Worm (Caenorhabditis elegans): ENCODE measurements around the gene ocam-1.

ocam-1 gene

DNA sequence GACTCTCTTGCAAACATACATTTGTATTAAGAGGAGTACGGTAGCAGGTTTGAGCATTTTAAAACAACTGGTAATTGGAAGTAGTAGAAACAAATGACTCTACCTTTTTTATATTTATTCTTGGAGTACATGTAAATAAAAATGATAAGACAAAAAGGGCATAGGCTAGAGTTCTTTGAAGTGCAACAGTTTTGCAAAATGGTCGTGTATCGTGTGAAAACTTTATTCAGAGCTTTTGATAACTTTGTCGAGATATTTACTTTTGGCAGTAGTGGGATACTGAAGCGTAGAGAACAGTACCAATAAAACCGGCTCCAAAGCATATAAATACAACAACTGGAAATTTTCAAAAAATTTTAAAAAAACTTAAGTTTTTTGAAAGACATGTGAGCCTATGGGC lies 899 bp downstream of the ocam-1 start, which contains the start of gene cest-1.1:
TSS of gene cest-1.1 (minus strand) at position 101 of the 400 bp plus-strand sequence.
- TF ChIP-seq pha-4 (tag; optimal IDR thresholded peaks at IDR 0.05) (no peak), nhr-2 (tag; optimal IDR thresholded peaks at IDR 0.05) (no peak), drap-1 (GFP tag; optimal IDR thresholded peaks at IDR 0.05) (no peak), flh-1 (GFP tag; optimal IDR thresholded peaks at IDR 0.05) (no peak), ztf-11 (tag; optimal IDR thresholded peaks at IDR 0.05) (no peak), bed-3 (GFP tag; optimal IDR thresholded peaks at IDR 0.05) (no peak), elt-3 (tag; optimal IDR thresholded peaks at IDR 0.05) (no peak), nhr-12 (tag; optimal IDR thresholded peaks at IDR 0.05) (no peak), ceh-43 (GFP tag; optimal IDR thresholded peaks at IDR 0.05) (no peak), mep-1 (tag; optimal IDR thresholded peaks at IDR 0.05) (no peak), tbx-8 (GFP tag; optimal IDR thresholded peaks at IDR 0.05) (no peak), nhr-76 (tag; optimal IDR thresholded peaks at IDR 0.05) (no peak), mab-5 (tag; optimal IDR thresholded peaks at IDR 0.05) (no peak), snpc-4 (tag; optimal IDR thresholded peaks at IDR 0.05) (no peak), hlh-1 (tag; optimal IDR thresholded peaks at IDR 0.05) (no peak)

DNA sequence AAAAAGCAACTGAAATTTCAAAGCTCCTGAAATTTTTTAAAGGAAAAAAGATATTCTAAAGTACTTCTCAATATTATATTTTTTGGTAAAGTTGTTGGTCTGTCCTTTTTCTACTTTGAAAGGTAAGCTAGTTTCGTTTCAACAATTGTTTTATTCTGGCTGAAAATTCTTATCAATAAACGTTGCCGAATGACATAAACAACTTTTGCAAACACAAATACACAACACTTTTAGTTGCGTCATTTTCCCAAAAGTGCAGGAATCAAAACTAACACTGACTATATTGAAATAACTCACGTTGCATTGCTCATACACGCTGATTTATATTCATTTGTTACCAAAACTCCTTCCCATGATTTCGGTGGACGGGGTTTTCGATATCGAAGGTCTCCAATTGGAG lies 1.8 kb downstream of the ocam-1 start:
- TF ChIP-seq mls-2 (tag; optimal IDR thresholded peaks at IDR 0.05) (no peak), lin-13 (tag; optimal IDR thresholded peaks at IDR 0.05) (no peak), ces-1 (GFP tag; optimal IDR thresholded peaks at IDR 0.05) (no peak), hlh-1 (tag; optimal IDR thresholded peaks at IDR 0.05) (no peak), ham-2 (GFP tag; optimal IDR thresholded peaks at IDR 0.05) (no peak), elt-3 (tag; optimal IDR thresholded peaks at IDR 0.05) (no peak), zip-8 (tag; optimal IDR thresholded peaks at IDR 0.05) (no peak), nhr-2 (tag; optimal IDR thresholded peaks at IDR 0.05) (no peak), ceh-39 (tag; optimal IDR thresholded peaks at IDR 0.05) (no peak), mep-1 (tag; optimal IDR thresholded peaks at IDR 0.05) (no peak), M03D4.4 (tag; optimal IDR thresholded peaks at IDR 0.05) (no peak), sptf-1 (tag; optimal IDR thresholded peaks at IDR 0.05) (no peak), nhr-12 (tag; optimal IDR thresholded peaks at IDR 0.05) (no peak), nhr-76 (tag; optimal IDR thresholded peaks at IDR 0.05) (no peak), cnd-1 (tag; optimal IDR thresholded peaks at IDR 0.05) (no peak), pha-4 (tag; optimal IDR thresholded peaks at IDR 0.05) (no peak), nhr-237 (tag; optimal IDR thresholded peaks at IDR 0.05) (no peak)

DNA sequence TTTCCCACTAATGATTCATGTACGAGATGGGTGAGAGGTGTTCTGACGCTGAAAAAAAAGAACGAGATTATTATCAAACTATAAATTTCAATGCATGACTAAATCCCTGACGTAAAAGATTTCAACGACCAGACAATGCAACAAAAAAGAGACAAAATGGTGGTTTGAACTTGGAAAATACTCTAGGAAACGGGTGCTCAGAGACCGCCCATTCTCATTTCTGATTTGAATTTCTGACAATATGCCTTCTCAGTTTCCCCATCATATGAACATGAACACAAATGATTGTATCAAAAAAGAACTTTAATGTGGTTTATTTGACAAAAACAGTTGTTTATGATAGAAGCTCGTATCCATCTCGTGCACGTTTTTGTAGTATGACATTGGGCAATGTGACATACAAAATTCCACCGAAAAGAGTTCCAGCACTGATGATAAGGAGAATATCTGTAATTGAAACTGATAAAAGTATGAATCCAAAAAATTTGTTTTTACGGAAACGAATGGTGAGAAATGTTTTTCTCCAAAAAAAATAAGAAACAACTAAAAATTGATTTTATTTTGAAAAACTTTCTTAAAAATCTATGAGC lies 4.5 kb downstream of the ocam-1 start, which contains the start of gene srd-26:
TSS of gene srd-26 (minus strand) at position 51 of the 590 bp plus-strand sequence.
- TF ChIP-seq ztf-11 (tag; optimal IDR thresholded peaks at IDR 0.05): no peak
- no peak for TF ChIP-seq M03D4.4 (tag; optimal IDR thresholded peaks at IDR 0.05)
- TF ChIP-seq hlh-1 (tag; optimal IDR thresholded peaks at IDR 0.05): no peak

DNA sequence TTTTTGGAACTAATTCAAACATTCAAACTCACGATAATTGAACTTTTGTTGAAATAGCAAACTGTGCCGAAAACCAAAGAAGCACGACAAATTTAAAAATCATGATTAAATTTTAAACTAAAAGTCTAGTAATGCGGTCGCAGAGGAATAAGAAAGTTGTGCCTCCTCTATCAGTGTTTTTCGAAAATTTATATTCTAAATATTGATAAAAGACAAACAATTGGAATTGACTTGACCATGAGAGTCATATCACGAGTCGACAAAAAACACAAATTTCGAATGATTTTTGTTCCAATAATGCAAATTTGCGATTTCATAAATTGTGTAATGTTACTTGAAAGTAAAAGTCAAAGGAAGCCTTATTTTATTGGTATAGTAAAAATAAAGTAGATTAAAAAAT lies 6.8 kb downstream of the ocam-1 start, which contains the start of gene cest-1.2:
TSS of gene cest-1.2 (minus strand) at position 165 of the 400 bp plus-strand sequence.
- TF ChIP-seq mep-1 (tag; optimal IDR thresholded peaks at IDR 0.05): no peak
- TF ChIP-seq nhr-2 (tag; optimal IDR thresholded peaks at IDR 0.05): no peak
- no peak for TF ChIP-seq bed-3 (GFP tag; optimal IDR thresholded peaks at IDR 0.05)
- TF ChIP-seq flh-1 (GFP tag; optimal IDR thresholded peaks at IDR 0.05): no peak
- no peak for TF ChIP-seq pha-4 (tag; optimal IDR thresholded peaks at IDR 0.05)
- no peak for TF ChIP-seq ces-1 (GFP tag; optimal IDR thresholded peaks at IDR 0.05)
- no peak for TF ChIP-seq lsy-2 (tag; optimal IDR thresholded peaks at IDR 0.05)
- no peak for TF ChIP-seq mls-2 (tag; optimal IDR thresholded peaks at IDR 0.05)
- no peak for TF ChIP-seq drap-1 (GFP tag; optimal IDR thresholded peaks at IDR 0.05)
- TF ChIP-seq nhr-237 (tag; optimal IDR thresholded peaks at IDR 0.05): no peak
- no peak for TF ChIP-seq ceh-39 (tag; optimal IDR thresholded peaks at IDR 0.05)
- TF ChIP-seq ztf-11 (tag; optimal IDR thresholded peaks at IDR 0.05): no peak

DNA sequence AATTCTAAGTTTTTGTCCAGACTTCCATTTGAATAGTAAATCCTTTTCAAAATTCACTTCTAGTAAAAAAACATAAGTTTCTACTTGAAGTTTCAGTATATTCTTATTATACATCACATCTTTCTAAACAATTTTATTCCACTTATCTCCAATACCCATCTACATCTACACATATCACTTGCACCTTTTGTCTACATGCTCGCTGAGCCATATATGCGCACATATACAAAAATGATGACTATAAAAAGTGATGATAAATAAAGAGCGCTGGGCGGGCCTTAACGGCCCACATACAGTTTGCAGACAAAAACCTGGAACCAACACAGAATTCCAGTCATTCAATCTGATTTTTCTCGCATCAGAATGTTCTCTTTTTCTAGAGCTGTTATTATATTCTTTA lies 11.1 kb downstream of the ocam-1 start, which contains the start of gene AH10.2:
TSS of gene AH10.2 (plus strand) at position 301 of the 400 bp plus-strand sequence.
- no peak for TF ChIP-seq ces-1 (GFP tag; optimal IDR thresholded peaks at IDR 0.05)
- TF ChIP-seq drap-1 (GFP tag; optimal IDR thresholded peaks at IDR 0.05): no peak
- TF ChIP-seq ceh-83 (GFP tag; optimal IDR thresholded peaks at IDR 0.05): no peak
- no peak for TF ChIP-seq unc-39 (tag; optimal IDR thresholded peaks at IDR 0.05)
- no peak for TF ChIP-seq unc-120 (tag; optimal IDR thresholded peaks at IDR 0.05; ENCODE audit: poor library complexity, severe bottlenecking)
- no peak for TF ChIP-seq flh-1 (GFP tag; optimal IDR thresholded peaks at IDR 0.05)
- no peak for TF ChIP-seq elt-1 (tag; optimal IDR thresholded peaks at IDR 0.05; ENCODE audit: borderline replicate concordance, insufficient read depth)
- no peak for TF ChIP-seq nhr-2 (tag; optimal IDR thresholded peaks at IDR 0.05)
- TF ChIP-seq bed-3 (GFP tag; optimal IDR thresholded peaks at IDR 0.05): no peak
- no peak for TF ChIP-seq lsy-2 (tag; optimal IDR thresholded peaks at IDR 0.05)

All from whole organism, mixed stage, embryonic.